Worm (Caenorhabditis elegans): ENCODE measurements around the gene ZK1058.9.

DNA sequence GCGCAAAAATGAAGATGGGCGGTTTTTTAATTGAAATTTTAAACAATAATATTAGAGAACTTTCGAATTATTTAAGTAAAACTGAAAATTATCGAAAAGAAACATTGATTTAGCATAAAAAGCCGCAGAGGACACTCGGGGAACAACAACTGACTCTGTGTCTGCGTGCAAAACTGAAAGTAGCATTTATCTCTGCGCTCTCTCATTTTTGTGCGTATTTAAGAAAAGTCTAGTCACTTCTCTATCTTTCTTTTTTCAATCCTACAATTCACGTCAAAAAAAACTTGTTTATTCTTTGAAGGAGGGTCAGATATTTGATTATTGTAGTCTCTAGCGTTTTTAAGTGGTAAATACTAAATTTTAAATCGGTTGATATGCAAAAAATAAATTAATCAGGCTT is 17.8 kb downstream of the ZK1058.9 start:
- TF ChIP-seq snpc-4 (tag; optimal IDR thresholded peaks at IDR 0.05) (no peak), ZK546.5 (tag; optimal IDR thresholded peaks at IDR 0.05) (no peak), nhr-11 (tag; optimal IDR thresholded peaks at IDR 0.05) (no peak), nhr-28 (tag; optimal IDR thresholded peaks at IDR 0.05) (no peak), sea-2 (GFP tag; optimal IDR thresholded peaks at IDR 0.05) (no peak), nhr-12 (tag; optimal IDR thresholded peaks at IDR 0.05) (no peak), unc-39 (tag; optimal IDR thresholded peaks at IDR 0.05) (no peak), ama-1 (optimal IDR thresholded peaks at IDR 0.05) (peak; percentile 17), nfya-1 (tag; optimal IDR thresholded peaks at IDR 0.05; ENCODE audit: insufficient read depth) (peak; percentile 43)
